Worm (Caenorhabditis elegans): ENCODE data around the gene F43C1.7.

Gene F43C1.7

ce11 chrIII:4291216-4291691 lies 48.9 kb upstream of the F43C1.7 start, which contains the start of gene mcm-5 (continued):
- TF ChIP-seq mep-1 (tag; optimal IDR thresholded peaks at IDR 0.05) (peak; percentile 66), nhr-47 (tag; optimal IDR thresholded peaks at IDR 0.05) (no peak), lin-13 (GFP tag; optimal IDR thresholded peaks at IDR 0.05) (no peak), ceh-8 (GFP tag; optimal IDR thresholded peaks at IDR 0.05) (no peak), ztf-4 (tag; optimal IDR thresholded peaks at IDR 0.05) (no peak), nhr-90 (tag; optimal IDR thresholded peaks at IDR 0.05; ENCODE audit: poor library complexity) (peak; percentile 28), ceh-90 (tag; optimal IDR thresholded peaks at IDR 0.05) (no peak), egl-27 (tag; optimal IDR thresholded peaks at IDR 0.05) (no peak), unc-62 (GFP tag; optimal IDR thresholded peaks at IDR 0.05) (no peak), nhr-76 (tag; optimal IDR thresholded peaks at IDR 0.05) (no peak), fos-1 (tag; optimal IDR thresholded peaks at IDR 0.05) (no peak), ets-5 (GFP tag; IDR thresholded peaks at IDR 0.05) (no peak), lin-15B (tag; optimal IDR thresholded peaks at IDR 0.05) (peak; percentile 3), unc-86 (tag; optimal IDR thresholded peaks at IDR 0.05) (no peak), ama-1 (optimal IDR thresholded peaks at IDR 0.05) (no peak), xbp-1 (tag; optimal IDR thresholded peaks at IDR 0.05) (peak; percentile 42), lir-3 (tag; optimal IDR thresholded peaks at IDR 0.05; ENCODE audit: poor library complexity) (no peak), skn-1 (tag; optimal IDR thresholded peaks at IDR 0.05) (peak; percentile 49), lin-35 (GFP tag; optimal IDR thresholded peaks at IDR 0.05) (peak; percentile 82 to 89), blmp-1 (tag; optimal IDR thresholded peaks at IDR 0.05) (peak; percentile 52), unc-130 (tag; optimal IDR thresholded peaks at IDR 0.05) (peak; percentile 77), Y116A8C.19 (tag; optimal IDR thresholded peaks at IDR 0.05; ENCODE audit: borderline replicate concordance) (no peak), F16B12.6 (tag; optimal IDR thresholded peaks at IDR 0.05) (peak; percentile 86), aly-2 (tag; optimal IDR thresholded peaks at IDR 0.05) (no peak), hlh-4 (tag; optimal IDR thresholded peaks at IDR 0.05) (no peak), sup-37 (GFP tag; optimal IDR thresholded peaks at IDR 0.05) (no peak), jun-1 (tag; optimal IDR thresholded peaks at IDR 0.05) (no peak), tlp-1 (tag; optimal IDR thresholded peaks at IDR 0.05) (no peak), vab-15 (tag; optimal IDR thresholded peaks at IDR 0.05) (no peak), snpc-4 (tag; optimal IDR thresholded peaks at IDR 0.05) (no peak), ceh-82 (tag; optimal IDR thresholded peaks at IDR 0.05) (peak in 1 of 3 experiments; percentile 9), sox-4 (tag; optimal IDR thresholded peaks at IDR 0.05) (no peak), hpl-2 (GFP tag; optimal IDR thresholded peaks at IDR 0.05) (no peak), tbx-2 (tag; optimal IDR thresholded peaks at IDR 0.05) (no peak), nhr-237 (tag; optimal IDR thresholded peaks at IDR 0.05) (no peak), alr-1 (tag; optimal IDR thresholded peaks at IDR 0.05; ENCODE audit: borderline replicate concordance) (no peak), C34B4.2 (tag; optimal IDR thresholded peaks at IDR 0.05) (no peak)

- no peak for TF ChIP-seq nhr-77 (tag; optimal IDR thresholded peaks at IDR 0.05)
- TF ChIP-seq efl-1 (optimal IDR thresholded peaks at IDR 0.05) = no peak
- peak in 1 of 2 experiments; percentile 30 for TF ChIP-seq efl-1 (GFP tag; optimal IDR thresholded peaks at IDR 0.05 in 1 of 2)
- TF ChIP-seq nhr-11 (tag; optimal IDR thresholded peaks at IDR 0.05) = no peak
- no peak for TF ChIP-seq lin-15B (tag; optimal IDR thresholded peaks at IDR 0.05)
- no peak for TF ChIP-seq vab-15 (tag; optimal IDR thresholded peaks at IDR 0.05)
These were observed 47.6 kb upstream of the F43C1.7 start for ce11 chrIII:4289952-4290351.

- TF ChIP-seq lir-3 (tag; optimal IDR thresholded peaks at IDR 0.05; ENCODE audit: poor library complexity) (no peak), dpl-1 (GFP tag; optimal IDR thresholded peaks at IDR 0.05) (no peak), ces-1 (GFP tag; optimal IDR thresholded peaks at IDR 0.05) (no peak)
These were observed 45.0 kb upstream of the F43C1.7 start, which contains the start of gene R10E4.3 for ce11 chrIII:4287379-4287778. Gene R10E4.3 (minus strand): TSS chrIII:4287479.
